Worm (Caenorhabditis elegans) whole organism, L1 larva: ENCODE measurements around the gene C55A6.10.
A peak's percentile ranks its signal among the peaks of the same experiment; 100 is the strongest.

Experiments
- C04F5.9 ChIP-seq: sonication (generic microtip); optimal IDR thresholded peaks from 2 replicates; lab custom pipeline; 2016; ENCODE audit warnings: missing genetic modification characterization, missing compliant biosample characterization
- C34B4.2 ChIP-seq: sonication (generic microtip); optimal IDR thresholded peaks from 2 replicates; lab custom pipeline; 2017; ENCODE audit warnings: mild to moderate bottlenecking, missing genetic modification characterization, missing compliant biosample characterization
- F16B12.6 ChIP-seq: fragments of 150-350 bp; optimal IDR thresholded peaks from 2 replicates; lab custom pipeline; 2014; ENCODE audit warnings: missing biosample characterization, missing genetic modification characterization
- Y116A8C.19 ChIP-seq: sonication (generic microtip); optimal IDR thresholded peaks from 2 replicates; lab custom pipeline; 2016; ENCODE audit warnings: missing compliant biosample characterization, missing genetic modification characterization, borderline replicate concordance
- alr-1 ChIP-seq: fragments of 200-800 bp; sonication (Bioruptor generic); optimal IDR thresholded peaks from 2 replicates; lab custom pipeline; 2018; ENCODE audit warnings: borderline replicate concordance, mild to moderate bottlenecking, missing genetic modification characterization, missing compliant biosample characterization
- blmp-1 ChIP-seq: fragments of 150-350 bp; optimal IDR thresholded peaks from 2 replicates; lab custom pipeline; 2014; ENCODE audit warnings: missing biosample characterization, missing genetic modification characterization
- ceh-63 ChIP-seq: fragments of 200-800 bp; sonication (Bioruptor generic); optimal IDR thresholded peaks from 2 replicates; lab custom pipeline; 2018; ENCODE audit warnings: mild to moderate bottlenecking, missing genetic modification characterization, missing compliant biosample characterization
- ceh-8 ChIP-seq: fragments of 200-800 bp; sonication (Bioruptor generic); optimal IDR thresholded peaks from 2 replicates; lab custom pipeline; 2018; ENCODE audit warnings: mild to moderate bottlenecking, missing genetic modification characterization, moderate library complexity, missing compliant biosample characterization
- ceh-82 ChIP-seq, 3 experiments: fragments of 150-350 bp in 1 of 3; sonication (generic microtip) in 2 of 3; optimal IDR thresholded peaks; 2 replicates each; lab custom pipeline; 2014 to 2017; ENCODE audit warnings: missing biosample characterization in 3 of 3, missing genetic modification characterization in 3 of 3
- ces-1 ChIP-seq: fragments of 150-350 bp; optimal IDR thresholded peaks from 2 replicates; lab custom pipeline; 2014; ENCODE audit warnings: missing biosample characterization, missing genetic modification reagents, missing genetic modification characterization
- dpl-1 ChIP-seq, 3 experiments: fragments of 150-350 bp in 2 of 3; sonication (generic microtip) in 1 of 3; optimal IDR thresholded peaks; 2 replicates each; lab custom pipeline; 2014 to 2017; ENCODE audit warnings: missing biosample characterization in 3 of 3, missing genetic modification characterization in 3 of 3, missing genetic modification reagents in 3 of 3
- dsc-1 ChIP-seq: sonication (generic microtip); optimal IDR thresholded peaks from 2 replicates; lab custom pipeline; 2016; ENCODE audit warnings: mild to moderate bottlenecking, missing genetic modification characterization, missing compliant biosample characterization
- efl-1 ChIP-seq, 4 experiments: fragments of 150-350 bp; optimal IDR thresholded peaks in 3 of 4; peaks in 1 of 4; 1 replicate in 1 of 4; 2 replicates in 3 of 4; lab custom pipeline; 2014; ENCODE audit warnings: missing biosample characterization in 2 of 4, missing genetic modification characterization in 2 of 4, missing genetic modification reagents in 2 of 4
- fkh-10 ChIP-seq: sonication (generic microtip); optimal IDR thresholded peaks from 2 replicates; lab custom pipeline; 2017; ENCODE audit warnings: missing biosample characterization, missing genetic modification reagents, missing genetic modification characterization
- fkh-8 ChIP-seq: sonication (generic microtip); optimal IDR thresholded peaks from 2 replicates; lab custom pipeline; 2016; ENCODE audit warnings: mild to moderate bottlenecking, missing genetic modification characterization, missing compliant biosample characterization
- irx-1 ChIP-seq: sonication (generic microtip); optimal IDR thresholded peaks from 2 replicates; lab custom pipeline; 2016; ENCODE audit warnings: missing genetic modification characterization, missing compliant biosample characterization
- jun-1 ChIP-seq: fragments of 150-350 bp; optimal IDR thresholded peaks from 2 replicates; lab custom pipeline; 2014; ENCODE audit warnings: missing biosample characterization, missing genetic modification reagents, missing genetic modification characterization
- lin-14 ChIP-seq: fragments of 200-800 bp; sonication (Bioruptor generic); optimal IDR thresholded peaks from 2 replicates; lab custom pipeline; 2018; ENCODE audit warnings: mild to moderate bottlenecking, missing genetic modification characterization, moderate library complexity, missing compliant biosample characterization
- lin-15B ChIP-seq: fragments of 150-350 bp; sonication (generic microtip); optimal IDR thresholded peaks from 3 replicates; lab custom pipeline; 2014; ENCODE audit warnings: missing biosample characterization, missing genetic modification characterization
- mdl-1 ChIP-seq, 2 experiments: fragments of 150-350 bp; optimal IDR thresholded peaks; 2 replicates each; lab custom pipeline; 2014 to 2017; ENCODE audit warnings: missing biosample characterization in 2 of 2, missing genetic modification characterization in 2 of 2, inconsistent platforms in 1 of 2
- nhr-12 ChIP-seq: sonication (generic microtip); optimal IDR thresholded peaks from 2 replicates; lab custom pipeline; 2017; ENCODE audit warnings: missing biosample characterization, missing genetic modification characterization
- nhr-71 ChIP-seq: sonication (generic microtip); optimal IDR thresholded peaks from 2 replicates; lab custom pipeline; 2016; ENCODE audit warnings: mild to moderate bottlenecking, missing genetic modification characterization, moderate library complexity, missing compliant biosample characterization
- nhr-77 ChIP-seq: fragments of 150-350 bp; optimal IDR thresholded peaks from 2 replicates; lab custom pipeline; 2014; ENCODE audit warnings: missing biosample characterization, missing genetic modification characterization
- pax-3 ChIP-seq: fragments of 200-800 bp; sonication (Bioruptor generic); optimal IDR thresholded peaks from 2 replicates; lab custom pipeline; 2018; ENCODE audit warnings: mild to moderate bottlenecking, missing genetic modification characterization, moderate library complexity, missing compliant biosample characterization
- pqm-1 ChIP-seq: sonication (generic microtip); optimal IDR thresholded peaks from 3 replicates; lab custom pipeline; 2017; ENCODE audit warnings: missing biosample characterization, missing genetic modification characterization
- rnt-1 ChIP-seq: sonication (generic microtip); optimal IDR thresholded peaks from 2 replicates; lab custom pipeline; 2016; ENCODE audit warnings: mild to moderate bottlenecking, missing genetic modification characterization, moderate library complexity, missing compliant biosample characterization
- skn-1 ChIP-seq: fragments of 150-350 bp; optimal IDR thresholded peaks from 2 replicates; lab custom pipeline; 2014; ENCODE audit warnings: missing biosample characterization, missing genetic modification characterization
- snpc-4 ChIP-seq: fragments of 150-350 bp; optimal IDR thresholded peaks from 2 replicates; lab custom pipeline; 2014; ENCODE audit warnings: missing biosample characterization, missing genetic modification characterization
- snu-23 ChIP-seq: sonication (generic microtip); optimal IDR thresholded peaks from 2 replicates; lab custom pipeline; 2016; ENCODE audit warnings: missing genetic modification characterization, missing compliant biosample characterization
- sup-37 ChIP-seq: fragments of 200-800 bp; sonication (Bioruptor generic); optimal IDR thresholded peaks from 2 replicates; lab custom pipeline; 2018; ENCODE audit warnings: mild to moderate bottlenecking, missing genetic modification characterization, missing compliant biosample characterization
- unc-30 ChIP-seq: sonication (generic microtip); optimal IDR thresholded peaks from 2 replicates; lab custom pipeline; 2017; ENCODE audit warnings: missing biosample characterization, missing genetic modification characterization
- unc-86 ChIP-seq: sonication (generic microtip); optimal IDR thresholded peaks from 2 replicates; lab custom pipeline; 2016; ENCODE audit warnings: missing genetic modification characterization, missing compliant biosample characterization
- vab-15 ChIP-seq: sonication (generic microtip); optimal IDR thresholded peaks from 2 replicates; lab custom pipeline; 2017; ENCODE audit warnings: missing genotype, mild to moderate bottlenecking, missing genetic modification characterization, missing compliant biosample characterization
- xbp-1 ChIP-seq: sonication (generic microtip); optimal IDR thresholded peaks from 2 replicates; lab custom pipeline; 2016; ENCODE audit warnings: missing genetic modification characterization, missing compliant biosample characterization
- ztf-11 ChIP-seq, 2 experiments: sonication (generic microtip); optimal IDR thresholded peaks; 2 replicates each; lab custom pipeline; 2016 to 2017; ENCODE audit warnings: missing genetic modification characterization in 2 of 2, missing biosample characterization in 1 of 2, missing compliant biosample characterization in 1 of 2
- ztf-4 ChIP-seq: fragments of 150-350 bp; optimal IDR thresholded peaks from 2 replicates; lab custom pipeline; 2014; ENCODE audit warnings: missing biosample characterization, missing genetic modification characterization

Gene C55A6.10

ce11 chrV:11513432-11513831, 8.3 kb downstream of the C55A6.10 start, which contains the start of gene C55A6.3:
Gene C55A6.3 (minus strand): TSS chrV:11513532.
- no peak for TF ChIP-seq unc-30 (tag; lab: Kevin White, UChicago)
- no peak for TF ChIP-seq nhr-71 (tag; lab: Kevin White, UChicago)
- TF ChIP-seq fkh-10 (GFP tag; lab: Kevin White, UChicago): no peak
- TF ChIP-seq Y116A8C.19 (tag; lab: Kevin White, UChicago): no peak
- no peak for TF ChIP-seq blmp-1 (tag; lab: Kevin White, UChicago)
- no peak for TF ChIP-seq alr-1 (tag; lab: Kevin White, UChicago)
- no peak for TF ChIP-seq lin-15B (tag; lab: Kevin White, UChicago)
- no peak for TF ChIP-seq snpc-4 (tag; lab: Kevin White, UChicago)
- TF ChIP-seq ces-1 (GFP tag; lab: Kevin White, UChicago): no peak
- no peak for TF ChIP-seq ceh-8 (GFP tag; lab: Kevin White, UChicago)
- no peak for TF ChIP-seq unc-86 (tag; lab: Kevin White, UChicago)
- TF ChIP-seq ceh-82 (tag; optimal IDR thresholded peaks at IDR 0.05; lab: Kevin White, UChicago): no peak
- TF ChIP-seq rnt-1: no peak

- TF ChIP-seq mdl-1 (tag; optimal IDR thresholded peaks at IDR 0.05; lab: Kevin White, UChicago): no peak
- TF ChIP-seq dpl-1 (GFP tag; optimal IDR thresholded peaks at IDR 0.05; lab: Kevin White, UChicago): no peak
- TF ChIP-seq C04F5.9 (tag; lab: Kevin White, UChicago): no peak
- no peak for TF ChIP-seq efl-1 (optimal IDR thresholded peaks at IDR 0.05; lab: Kevin White, UChicago)
- no peak for TF ChIP-seq efl-1 (GFP tag; optimal IDR thresholded peaks at IDR 0.05 in 1 of 2; lab: Kevin White, UChicago)
- TF ChIP-seq ceh-63 (GFP tag; lab: Kevin White, UChicago): no peak
- no peak for TF ChIP-seq xbp-1 (tag; lab: Kevin White, UChicago)
- TF ChIP-seq rnt-1: no peak
- no peak for TF ChIP-seq ztf-11 (tag; optimal IDR thresholded peaks at IDR 0.05; lab: Kevin White, UChicago)
- TF ChIP-seq lin-15B (tag; lab: Kevin White, UChicago): no peak
- no peak for TF ChIP-seq jun-1 (tag; lab: Kevin White, UChicago)
- no peak for TF ChIP-seq snu-23 (GFP tag; lab: Kevin White, UChicago)
- no peak for TF ChIP-seq C34B4.2 (tag; lab: Kevin White, UChicago)
- TF ChIP-seq vab-15 (tag; lab: Kevin White, UChicago): no peak
- no peak for TF ChIP-seq fkh-8 (tag; lab: Kevin White, UChicago)
- no peak for TF ChIP-seq nhr-12 (tag; lab: Kevin White, UChicago)
- TF ChIP-seq, all 84 proteins: peak for 0
These were observed 9.5 kb downstream of the C55A6.10 start, which contains the start of gene C55A6.6 for ce11 chrV:11514677-11515076. Gene C55A6.6 (minus strand): TSS chrV:11514737.

ce11 chrV:11515145-11515544, 10.0 kb downstream of the C55A6.10 start:
- TF ChIP-seq efl-1 (optimal IDR thresholded peaks at IDR 0.05; lab: Kevin White, UChicago) (no peak), efl-1 (GFP tag; optimal IDR thresholded peaks at IDR 0.05 in 1 of 2; lab: Kevin White, UChicago) (peak in 1 of 2 experiments; percentile 31), ztf-4 (no peak), dsc-1 (peak; percentile 21)

ce11 chrV:11516141-11516591, 11.0 kb downstream of the C55A6.10 start, which contains the start of gene sdz-8:
Gene sdz-8 (minus strand): TSS chrV:11516191.
- no peak for TF ChIP-seq pax-3 (tag; lab: Kevin White, UChicago)
- no peak for TF ChIP-seq ceh-63 (GFP tag; lab: Kevin White, UChicago)
- TF ChIP-seq pqm-1 (tag; lab: Kevin White, UChicago): no peak
- peak; percentile 26 for TF ChIP-seq lin-14
- TF ChIP-seq ztf-4: no peak
- TF ChIP-seq sup-37: no peak
- TF ChIP-seq jun-1 (tag; lab: Kevin White, UChicago): no peak
- no peak for TF ChIP-seq F16B12.6 (tag; lab: Kevin White, UChicago)
- no peak for TF ChIP-seq nhr-77 (tag; lab: Kevin White, UChicago)
- no peak for TF ChIP-seq efl-1 (optimal IDR thresholded peaks at IDR 0.05; lab: Kevin White, UChicago)
- TF ChIP-seq efl-1 (GFP tag; optimal IDR thresholded peaks at IDR 0.05 in 1 of 2; lab: Kevin White, UChicago): peak in 1 of 2 experiments; percentile 58
- TF ChIP-seq C04F5.9 (tag; lab: Kevin White, UChicago): no peak
- no peak for TF ChIP-seq alr-1 (tag; lab: Kevin White, UChicago)
- TF ChIP-seq irx-1 (tag; lab: Kevin White, UChicago): no peak
- peak; percentile 93 for TF ChIP-seq skn-1 (tag; lab: Kevin White, UChicago)
- TF ChIP-seq, all 84 proteins: peak for 3
